Worm (Caenorhabditis elegans) whole organism, early embryonic: Measurements from ENCODE around the gene ZK546.5.

Experiments
- F13C5.2 ChIP-seq: sonication (generic microtip); optimal IDR thresholded peaks from 2 replicates; lab custom pipeline; 2017; ENCODE audit warnings: mild to moderate bottlenecking, missing genetic modification characterization, inconsistent platforms, missing compliant biosample characterization
- ama-1 ChIP-seq: fragments of 150-350 bp; optimal IDR thresholded peaks from 2 replicates; lab custom pipeline; 2014
- ceh-13 ChIP-seq: fragments of 200-800 bp; sonication (Bioruptor generic); optimal IDR thresholded peaks from 2 replicates; lab custom pipeline; 2018; ENCODE audit warnings: mild to moderate bottlenecking, missing genetic modification characterization, missing compliant biosample characterization
- ceh-36 ChIP-seq: sonication (generic microtip); optimal IDR thresholded peaks from 2 replicates; lab custom pipeline; 2016; ENCODE audit warnings: missing genetic modification characterization, inconsistent platforms, missing compliant biosample characterization
- sea-1 ChIP-seq: fragments of 200-800 bp; sonication (Bioruptor generic); conservative IDR thresholded peaks from 2 replicates; pipeline ENCODE4 v1.3.6; 2022; ENCODE audit warnings: missing genetic modification characterization, missing compliant biosample characterization
- tra-4 ChIP-seq: sonication (generic microtip); optimal IDR thresholded peaks from 2 replicates; lab custom pipeline; 2017; ENCODE audit warnings: missing genetic modification characterization, missing compliant biosample characterization

ce11 chrII:4908160-4908559 lies 27.5 kb upstream of the ZK546.5 start:
- TF ChIP-seq sea-1 (GFP tag; lab: Robert Waterston, UW) (no peak), tra-4 (tag; lab: Kevin White, UChicago) (no peak), ceh-36 (no peak), ceh-13 (no peak), F13C5.2 (tag; lab: Kevin White, UChicago) (no peak), ama-1 (lab: Kevin White, UChicago) (no peak)
